Worm (Caenorhabditis elegans) whole organism, mixed stage, embryonic: ENCODE data around the gene clec-38.

Experiments used
- M03D4.4 ChIP-seq: sonication (generic microtip); optimal IDR thresholded peaks from 2 replicates; lab custom pipeline; 2017; ENCODE audit warnings: mild to moderate bottlenecking, missing genetic modification characterization, missing compliant biosample characterization
- bed-3 ChIP-seq: fragments of 200-800 bp; sonication (Bioruptor generic); optimal IDR thresholded peaks from 3 replicates; lab custom pipeline; 2018; ENCODE audit warnings: mild to moderate bottlenecking, missing genetic modification characterization, moderate library complexity, missing compliant biosample characterization
- blmp-1 ChIP-seq: fragments of 150-350 bp; optimal IDR thresholded peaks from 2 replicates; lab custom pipeline; 2014; ENCODE audit warnings: missing biosample characterization, missing genetic modification characterization
- ceh-43 ChIP-seq: fragments of 200-800 bp; sonication (Bioruptor generic); optimal IDR thresholded peaks from 2 replicates; lab custom pipeline; 2018; ENCODE audit warnings: mild to moderate bottlenecking, missing genetic modification characterization, moderate library complexity, missing compliant biosample characterization
- ceh-83 ChIP-seq: fragments of 200-800 bp; sonication (Bioruptor generic); optimal IDR thresholded peaks from 2 replicates; lab custom pipeline; 2018; ENCODE audit warnings: mild to moderate bottlenecking, missing genetic modification characterization, missing compliant biosample characterization
- ces-1 ChIP-seq: fragments of 150-350 bp; optimal IDR thresholded peaks from 2 replicates; lab custom pipeline; 2014; ENCODE audit warnings: missing biosample characterization, missing genetic modification reagents, missing genetic modification characterization
- drap-1 ChIP-seq: fragments of 200-800 bp; sonication (Bioruptor generic); optimal IDR thresholded peaks from 3 replicates; lab custom pipeline; 2018; ENCODE audit warnings: mild to moderate bottlenecking, missing genetic modification characterization, missing compliant biosample characterization
- elt-1 ChIP-seq: sonication (generic microtip); optimal IDR thresholded peaks from 2 replicates; lab custom pipeline; 2017; ENCODE audit warnings: missing genetic modification characterization, mild to moderate bottlenecking, missing compliant biosample characterization, antibody characterized with exemption, moderate library complexity, borderline replicate concordance; ENCODE audit not compliant: insufficient read depth
- elt-3 ChIP-seq: fragments of 150-350 bp; optimal IDR thresholded peaks from 2 replicates; lab custom pipeline; 2014; ENCODE audit warnings: missing biosample characterization, missing genetic modification characterization
- flh-1 ChIP-seq: fragments of 200-800 bp; sonication (Bioruptor generic); optimal IDR thresholded peaks from 2 replicates; lab custom pipeline; 2018; ENCODE audit warnings: mild to moderate bottlenecking, missing genetic modification characterization, moderate library complexity, missing compliant biosample characterization
- ham-2 ChIP-seq: fragments of 200-800 bp; sonication (Bioruptor generic); optimal IDR thresholded peaks from 2 replicates; lab custom pipeline; 2018; ENCODE audit warnings: mild to moderate bottlenecking, missing genetic modification characterization, missing compliant biosample characterization
- lin-13 ChIP-seq: fragments of 150-350 bp; optimal IDR thresholded peaks from 2 replicates; lab custom pipeline; 2014; ENCODE audit warnings: missing biosample characterization, missing genetic modification characterization
- lin-32 ChIP-seq: fragments of 200-800 bp; sonication (Bioruptor generic); optimal IDR thresholded peaks from 2 replicates; lab custom pipeline; 2018; ENCODE audit warnings: mild to moderate bottlenecking, missing genetic modification characterization, missing compliant biosample characterization
- lsy-2 ChIP-seq: fragments of 150-350 bp; optimal IDR thresholded peaks from 2 replicates; lab custom pipeline; 2014; ENCODE audit warnings: missing biosample characterization, missing genetic modification characterization
- mab-5 ChIP-seq: fragments of 150-350 bp; optimal IDR thresholded peaks from 2 replicates; lab custom pipeline; 2014; ENCODE audit warnings: missing biosample characterization, missing genetic modification characterization
- mep-1 ChIP-seq: fragments of 150-350 bp; optimal IDR thresholded peaks from 2 replicates; lab custom pipeline; 2017; ENCODE audit warnings: missing biosample characterization, missing genetic modification reagents, missing genetic modification characterization, inconsistent platforms
- mls-2 ChIP-seq: sonication (generic microtip); optimal IDR thresholded peaks from 2 replicates; lab custom pipeline; 2016; ENCODE audit warnings: mild to moderate bottlenecking, missing genetic modification characterization, moderate library complexity, missing compliant biosample characterization
- nhr-12 ChIP-seq: fragments of 150-350 bp; optimal IDR thresholded peaks from 2 replicates; lab custom pipeline; 2014; ENCODE audit warnings: missing biosample characterization, missing genetic modification characterization
- nhr-2 ChIP-seq: fragments of 150-350 bp; optimal IDR thresholded peaks from 2 replicates; lab custom pipeline; 2014; ENCODE audit warnings: missing biosample characterization, missing genetic modification characterization
- nhr-28 ChIP-seq: fragments of 150-350 bp; optimal IDR thresholded peaks from 2 replicates; lab custom pipeline; 2014; ENCODE audit warnings: missing biosample characterization, missing genetic modification characterization
- nhr-76 ChIP-seq: sonication (generic microtip); optimal IDR thresholded peaks from 2 replicates; lab custom pipeline; 2017; ENCODE audit warnings: missing biosample characterization, missing genetic modification characterization
- pha-4 ChIP-seq: fragments of 150-350 bp; optimal IDR thresholded peaks from 2 replicates; lab custom pipeline; 2018; ENCODE audit warnings: missing biosample characterization, missing genetic modification reagents, missing genetic modification characterization
- sem-2 ChIP-seq: fragments of 200-800 bp; sonication (Bioruptor generic); optimal IDR thresholded peaks from 2 replicates; lab custom pipeline; 2018; ENCODE audit warnings: mild to moderate bottlenecking, missing genetic modification characterization, missing compliant biosample characterization
- snpc-4 ChIP-seq: fragments of 150-350 bp; optimal IDR thresholded peaks from 2 replicates; lab custom pipeline; 2014; ENCODE audit warnings: missing biosample characterization, missing genetic modification characterization
- sptf-1 ChIP-seq: sonication (generic microtip); optimal IDR thresholded peaks from 2 replicates; lab custom pipeline; 2017; ENCODE audit warnings: mild to moderate bottlenecking, missing genetic modification characterization, moderate library complexity, missing compliant biosample characterization
- tbx-8 ChIP-seq: fragments of 200-800 bp; sonication (Bioruptor generic); optimal IDR thresholded peaks from 2 replicates; lab custom pipeline; 2018; ENCODE audit warnings: mild to moderate bottlenecking, missing genetic modification characterization, moderate library complexity, missing compliant biosample characterization
- unc-120 ChIP-seq: sonication (generic microtip); optimal IDR thresholded peaks from 2 replicates; lab custom pipeline; 2017; ENCODE audit warnings: missing genetic modification characterization, missing compliant biosample characterization; ENCODE audit not compliant: poor library complexity, severe bottlenecking
- unc-39 ChIP-seq: fragments of 150-350 bp; optimal IDR thresholded peaks from 2 replicates; lab custom pipeline; 2014; ENCODE audit warnings: missing biosample characterization, missing genetic modification characterization
- unc-62 ChIP-seq: fragments of 150-350 bp; optimal IDR thresholded peaks from 2 replicates; lab custom pipeline; 2014; ENCODE audit warnings: missing biosample characterization, missing genetic modification reagents, missing genetic modification characterization
- zip-8 ChIP-seq: fragments of 150-350 bp; optimal IDR thresholded peaks from 2 replicates; lab custom pipeline; 2014; ENCODE audit warnings: missing biosample characterization, missing genetic modification characterization
- ztf-11 ChIP-seq: fragments of 150-350 bp; optimal IDR thresholded peaks from 2 replicates; lab custom pipeline; 2014; ENCODE audit warnings: missing biosample characterization, missing genetic modification characterization

Gene clec-38

DNA sequence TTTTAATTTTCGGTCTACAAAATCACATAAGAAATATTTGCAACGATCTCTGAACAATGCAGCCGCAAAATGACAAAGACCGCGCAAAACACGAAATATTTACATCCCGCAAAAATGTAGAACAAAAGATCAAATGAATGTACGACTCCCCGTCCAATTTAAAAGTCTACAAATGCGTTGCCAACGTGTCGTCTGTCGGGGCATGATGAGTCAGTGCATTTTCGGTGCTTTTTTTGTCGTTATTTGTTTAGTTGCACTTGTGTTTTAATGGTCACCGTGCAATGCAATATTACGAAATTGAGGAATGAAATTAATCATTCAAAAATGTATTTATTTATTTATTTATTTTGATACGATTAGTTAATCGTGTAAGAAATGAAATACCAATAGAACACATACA is 10.8 kb downstream of the clec-38 start:
- TF ChIP-seq ham-2 (no peak), unc-62 (GFP tag; lab: Kevin White, UChicago) (no peak), mab-5 (tag; lab: Kevin White, UChicago) (no peak), M03D4.4 (tag; lab: Kevin White, UChicago) (no peak), ces-1 (GFP tag; lab: Kevin White, UChicago) (no peak), mls-2 (tag; lab: Kevin White, UChicago) (no peak), ceh-43 (GFP tag; lab: Kevin White, UChicago) (no peak), lin-13 (tag; lab: Kevin White, UChicago) (no peak), blmp-1 (no peak), snpc-4 (tag; lab: Kevin White, UChicago) (no peak), nhr-28 (no peak), ceh-83 (no peak), zip-8 (no peak), nhr-2 (tag; lab: Kevin White, UChicago) (no peak)

ce11 chrV:16723744-16724143 is 11.7 kb downstream of the clec-38 start, which contains the start of gene nhr-112:
Gene nhr-112 (minus strand): TSS chrV:16723844.
- no peak for TF ChIP-seq M03D4.4 (tag; lab: Kevin White, UChicago)
- TF ChIP-seq nhr-76 (tag; lab: Kevin White, UChicago), result no peak
- TF ChIP-seq unc-39 (tag; lab: Kevin White, UChicago), result no peak
- no peak for TF ChIP-seq lsy-2
- no peak for TF ChIP-seq ztf-11
- no peak for TF ChIP-seq nhr-12 (tag; lab: Kevin White, UChicago)
- no peak for TF ChIP-seq sptf-1 (tag; lab: Kevin White, UChicago)
- no peak for TF ChIP-seq drap-1 (GFP tag; lab: Kevin White, UChicago)
- TF ChIP-seq ceh-43 (GFP tag; lab: Kevin White, UChicago), result no peak
- TF ChIP-seq mab-5 (tag; lab: Kevin White, UChicago), result no peak
- TF ChIP-seq tbx-8 (GFP tag; lab: Kevin White, UChicago), result no peak
- TF ChIP-seq unc-62 (GFP tag; lab: Kevin White, UChicago), result no peak
- TF ChIP-seq ces-1 (GFP tag; lab: Kevin White, UChicago), result no peak
- no peak for TF ChIP-seq sem-2 (GFP tag; lab: Kevin White, UChicago)
- no peak for TF ChIP-seq nhr-28
- no peak for TF ChIP-seq zip-8
- no peak for TF ChIP-seq snpc-4 (tag; lab: Kevin White, UChicago)
- TF ChIP-seq mls-2 (tag; lab: Kevin White, UChicago), result no peak

- TF ChIP-seq mep-1 (tag; lab: Kevin White, UChicago), result no peak
- TF ChIP-seq snpc-4 (tag; lab: Kevin White, UChicago), result no peak
- TF ChIP-seq ceh-43 (GFP tag; lab: Kevin White, UChicago), result no peak
- no peak for TF ChIP-seq sem-2 (GFP tag; lab: Kevin White, UChicago)
- no peak for TF ChIP-seq tbx-8 (GFP tag; lab: Kevin White, UChicago)
- no peak for TF ChIP-seq unc-62 (GFP tag; lab: Kevin White, UChicago)
- TF ChIP-seq lin-13 (tag; lab: Kevin White, UChicago), result no peak
- TF ChIP-seq unc-39 (tag; lab: Kevin White, UChicago), result no peak
- no peak for TF ChIP-seq elt-3 (tag; lab: Kevin White, UChicago)
- no peak for TF ChIP-seq lin-32
- no peak for TF ChIP-seq blmp-1
- no peak for TF ChIP-seq flh-1 (GFP tag; lab: Kevin White, UChicago)
- TF ChIP-seq, all 35 proteins: peak for 0
These were observed 18.8 kb downstream of the clec-38 start, which contains the start of gene srh-137 for ce11 chrV:16716574-16716973. Gene srh-137 (minus strand): TSS chrV:16716674.

DNA sequence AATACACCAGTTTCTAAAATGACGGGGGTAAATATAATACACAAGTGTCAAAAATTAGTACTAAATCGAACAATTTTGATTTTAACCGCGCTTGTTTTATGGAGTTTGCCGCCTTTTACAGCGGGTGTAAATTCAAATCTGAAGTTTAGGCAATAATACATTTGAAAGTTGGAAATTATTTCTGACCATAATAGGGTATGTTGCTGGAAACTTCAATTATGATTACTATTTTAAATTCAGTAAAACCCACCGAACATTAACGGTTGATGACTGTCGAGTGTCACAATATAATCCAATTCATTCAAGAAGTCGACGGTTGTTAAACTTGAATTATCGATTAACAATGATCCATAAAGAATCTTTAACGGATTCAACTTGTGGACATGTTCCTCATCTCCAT is 21.6 kb downstream of the clec-38 start:
- TF ChIP-seq bed-3 (GFP tag; lab: Kevin White, UChicago), result no peak
- no peak for TF ChIP-seq pha-4 (tag; lab: Kevin White, UChicago)
- TF ChIP-seq flh-1 (GFP tag; lab: Kevin White, UChicago), result no peak
- TF ChIP-seq ztf-11, result no peak
- TF ChIP-seq blmp-1, result no peak
- TF ChIP-seq sem-2 (GFP tag; lab: Kevin White, UChicago), result no peak
- no peak for TF ChIP-seq nhr-2 (tag; lab: Kevin White, UChicago)

ce11 chrV:16706549-16706948 is 28.9 kb downstream of the clec-38 start, which contains the start of gene clec-9:
Gene clec-9 (minus strand): TSS chrV:16706649.
- TF ChIP-seq unc-120 (tag; lab: Kevin White, UChicago) (no peak), nhr-2 (tag; lab: Kevin White, UChicago) (no peak), M03D4.4 (tag; lab: Kevin White, UChicago) (no peak), elt-1 (tag; lab: Kevin White, UChicago) (no peak), mab-5 (tag; lab: Kevin White, UChicago) (no peak), nhr-76 (tag; lab: Kevin White, UChicago) (no peak), unc-39 (tag; lab: Kevin White, UChicago) (no peak), sem-2 (GFP tag; lab: Kevin White, UChicago) (no peak), drap-1 (GFP tag; lab: Kevin White, UChicago) (no peak), mep-1 (tag; lab: Kevin White, UChicago) (no peak), ces-1 (GFP tag; lab: Kevin White, UChicago) (no peak), pha-4 (tag; lab: Kevin White, UChicago) (no peak), mls-2 (tag; lab: Kevin White, UChicago) (no peak), nhr-28 (no peak)
